Fruit fly (Drosophila melanogaster) whole organism, larva: ENCODE results near the gene CG14543.

Experiments
- noc ChIP-seq: fragments of 200-800 bp; sonication (Bioruptor generic); optimal IDR thresholded peaks from 3 replicates; lab custom pipeline; 2019; ENCODE audit warnings: missing biosample characterization, mild to moderate bottlenecking, missing genetic modification characterization, moderate library complexity

CG14543 gene

dm6 chr3R:26099238-26099637 lies 42.8 kb downstream of the CG14543 start:
- peak; percentile 17 for TF ChIP-seq noc (tag; lab: Kevin White, UChicago)

DNA sequence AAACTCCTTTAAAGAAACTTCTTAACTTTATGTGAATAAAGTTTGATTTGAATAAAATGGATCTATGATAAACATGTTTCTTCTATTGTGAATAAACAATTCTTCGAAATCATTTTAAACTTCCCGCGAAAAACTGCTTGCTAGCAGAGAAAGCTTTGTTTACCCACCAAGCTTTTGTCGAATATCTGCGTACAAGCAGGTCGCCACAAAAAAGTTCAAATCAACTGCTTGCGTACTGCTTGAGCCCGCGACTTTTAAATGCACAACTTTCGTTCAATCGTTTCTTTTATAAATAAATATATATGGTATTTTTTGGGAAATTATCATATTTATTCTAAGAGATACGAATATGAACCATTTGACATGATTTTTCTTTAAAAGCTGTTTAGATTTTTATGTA lies 47.0 kb downstream of the CG14543 start:
- TF ChIP-seq noc (tag; lab: Kevin White, UChicago): no peak

DNA sequence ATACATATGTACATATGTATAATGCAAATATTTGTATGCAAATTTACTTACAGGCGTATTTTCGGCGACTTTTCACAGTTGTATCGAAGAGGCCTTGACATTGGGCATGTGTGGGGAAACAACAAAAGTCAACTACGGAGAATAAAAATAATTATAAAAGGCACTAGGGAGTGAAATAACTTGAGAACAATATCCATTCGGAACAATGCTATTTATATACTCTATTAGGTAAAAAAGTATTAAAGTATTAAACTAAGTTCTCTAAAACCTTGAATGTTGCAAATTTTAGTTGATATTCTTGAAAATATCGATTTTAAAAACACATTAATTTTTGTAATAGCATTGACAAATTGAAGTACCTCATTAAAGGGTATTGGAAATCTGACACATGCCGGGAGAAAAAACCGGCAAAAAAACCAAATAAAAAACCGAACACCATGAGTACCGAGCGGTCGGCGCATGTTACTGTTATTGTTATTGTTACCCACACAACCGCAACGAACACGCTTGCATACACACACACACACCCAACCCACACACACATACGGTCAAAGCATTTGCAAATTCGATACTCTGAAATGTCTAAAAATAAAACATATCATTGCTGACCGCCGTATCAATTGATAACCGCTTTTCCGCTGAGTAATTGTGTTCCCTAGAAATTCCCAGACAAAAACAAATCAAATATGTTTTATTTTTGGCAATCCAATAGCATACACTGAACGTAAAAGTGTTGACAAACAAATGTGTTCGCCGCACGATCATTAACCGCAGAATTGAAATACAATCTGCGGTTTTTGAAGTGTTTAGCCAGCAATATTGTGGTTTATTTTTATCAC lies 48.1 kb downstream of the CG14543 start:
- peak; percentile 80 for TF ChIP-seq noc (tag; lab: Kevin White, UChicago)

DNA sequence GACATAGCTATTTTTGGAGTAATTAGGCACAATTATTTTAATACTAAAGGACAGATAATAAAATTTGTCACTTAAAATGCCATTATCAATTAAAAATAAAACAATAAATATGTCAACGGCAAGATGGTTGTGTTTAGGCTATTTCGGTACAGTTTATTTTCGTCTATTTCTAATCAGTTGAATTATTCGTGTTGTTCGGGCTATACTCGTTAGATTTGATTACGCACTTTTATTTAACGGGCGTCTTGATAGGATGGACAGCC lies 48.6 kb downstream of the CG14543 start:
- TF ChIP-seq noc (tag; lab: Kevin White, UChicago): peak; percentile 75

DNA sequence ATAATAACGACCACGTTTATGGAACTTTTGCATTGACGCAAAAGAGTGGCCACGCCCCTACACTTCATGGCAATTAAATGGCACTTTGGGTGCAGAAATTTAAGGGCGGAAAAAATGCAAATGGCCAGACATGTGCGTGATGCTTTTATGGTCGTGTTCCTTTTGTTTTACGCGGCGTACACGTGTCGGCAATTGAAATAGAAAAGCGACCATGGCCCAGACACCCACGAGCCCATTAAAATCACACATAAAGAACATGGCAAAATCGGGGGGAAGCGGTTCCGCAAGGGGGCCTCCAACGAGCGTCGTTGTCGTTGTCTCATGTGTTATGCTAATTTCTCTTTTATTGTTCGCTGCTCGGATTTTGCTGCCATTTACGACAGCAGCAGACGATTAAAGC lies 49.0 kb downstream of the CG14543 start:
- no peak for TF ChIP-seq noc (tag; lab: Kevin White, UChicago)

DNA sequence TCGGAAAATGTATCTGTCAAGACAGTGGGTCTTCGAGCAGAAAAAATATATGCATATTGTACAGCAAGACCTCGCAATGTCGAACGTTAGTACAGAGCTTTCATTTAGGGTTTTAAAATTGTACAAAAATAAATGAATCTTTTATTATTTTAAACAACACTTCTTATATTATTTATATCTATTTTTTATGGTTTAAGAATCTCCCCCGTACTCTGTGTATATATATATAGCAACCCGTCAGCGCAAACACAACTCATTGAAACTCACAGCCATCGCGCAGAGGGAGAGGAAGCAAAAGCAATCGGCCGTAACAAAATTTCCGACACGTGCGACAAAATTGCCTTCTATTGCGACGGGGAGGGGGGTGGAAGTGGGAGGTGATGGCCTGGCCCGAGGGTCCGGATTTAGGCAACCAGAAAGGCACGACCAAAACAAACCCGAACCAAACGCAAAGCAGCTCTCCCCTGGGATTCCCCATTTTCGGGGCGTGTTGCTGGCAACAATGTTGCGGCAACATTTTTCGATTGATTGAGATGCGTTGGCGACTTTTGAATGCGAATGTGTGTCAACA lies 49.6 kb downstream of the CG14543 start:
- no peak for TF ChIP-seq noc (tag; lab: Kevin White, UChicago)

dm6 chr3R:26106595-26107152 lies 50.2 kb downstream of the CG14543 start, which contains the start of gene Cipc:
Gene Cipc, plus strand, starts transcription at chr3R:26106868.
- peak; percentile 87 for TF ChIP-seq noc (tag; lab: Kevin White, UChicago)
